Worm (Caenorhabditis elegans) whole organism, late embryonic: ENCODE data around the gene C16C8.25.

ENCODE experiments used
- C38D4.7 ChIP-seq: fragments of 200-800 bp; sonication (Bioruptor generic); optimal IDR thresholded peaks from 2 replicates; lab custom pipeline; 2018; ENCODE audit warnings: mild to moderate bottlenecking, missing genetic modification characterization, moderate library complexity, missing compliant biosample characterization
- K02D7.2 ChIP-seq: sonication (generic microtip); optimal IDR thresholded peaks from 2 replicates; lab custom pipeline; 2017; ENCODE audit warnings: mild to moderate bottlenecking, missing genetic modification characterization, missing compliant biosample characterization
- K09A11.1 ChIP-seq: sonication (generic microtip); optimal IDR thresholded peaks from 2 replicates; lab custom pipeline; 2017; ENCODE audit warnings: antibody characterized with exemption, mild to moderate bottlenecking, missing genetic modification characterization, missing compliant biosample characterization; ENCODE audit not compliant: insufficient read depth
- T23F11.4 ChIP-seq: fragments of 200-800 bp; sonication (Bioruptor generic); optimal IDR thresholded peaks from 2 replicates; lab custom pipeline; 2018; ENCODE audit warnings: mild to moderate bottlenecking, missing genetic modification characterization, missing compliant biosample characterization
- ama-1 ChIP-seq: fragments of 150-350 bp; optimal IDR thresholded peaks from 2 replicates; lab custom pipeline; 2014
- ceh-18 ChIP-seq: sonication (generic microtip); optimal IDR thresholded peaks from 2 replicates; lab custom pipeline; 2016; ENCODE audit warnings: missing genetic modification characterization, missing compliant biosample characterization
- ceh-19 ChIP-seq: fragments of 200-800 bp; sonication (Bioruptor generic); optimal IDR thresholded peaks from 2 replicates; lab custom pipeline; 2018; ENCODE audit warnings: mild to moderate bottlenecking, missing genetic modification characterization, missing compliant biosample characterization
- ceh-2 ChIP-seq: sonication (generic microtip); optimal IDR thresholded peaks from 2 replicates; lab custom pipeline; 2016; ENCODE audit warnings: missing genotype, missing genetic modification characterization, missing compliant biosample characterization
- ceh-34 ChIP-seq: sonication (generic microtip); optimal IDR thresholded peaks from 2 replicates; lab custom pipeline; 2016; ENCODE audit warnings: mild to moderate bottlenecking, missing genetic modification characterization, missing compliant biosample characterization
- ceh-45 ChIP-seq: fragments of 200-800 bp; sonication (Bioruptor generic); IDR thresholded peaks from 2 replicates; pipeline ENCODE4 v1.3.6; 2022; ENCODE audit warnings: missing genetic modification reagents, missing genetic modification characterization, missing compliant biosample characterization
- ceh-48 ChIP-seq: sonication (generic microtip); optimal IDR thresholded peaks from 2 replicates; lab custom pipeline; 2016; ENCODE audit warnings: missing genetic modification characterization, inconsistent platforms, missing compliant biosample characterization
- ceh-6 ChIP-seq: fragments of 200-800 bp; sonication (Bioruptor generic); optimal IDR thresholded peaks from 2 replicates; lab custom pipeline; 2018; ENCODE audit warnings: mild to moderate bottlenecking, missing genetic modification characterization, missing compliant biosample characterization
- dmd-4 ChIP-seq: sonication (generic microtip); optimal IDR thresholded peaks from 2 replicates; lab custom pipeline; 2016; ENCODE audit warnings: borderline replicate concordance, missing genetic modification characterization, missing compliant biosample characterization
- dve-1 ChIP-seq: sonication (generic microtip); optimal IDR thresholded peaks from 2 replicates; lab custom pipeline; 2017; ENCODE audit warnings: antibody characterized with exemption, mild to moderate bottlenecking, missing genetic modification characterization, missing compliant biosample characterization
- fax-1 ChIP-seq: sonication (generic microtip); optimal IDR thresholded peaks from 2 replicates; lab custom pipeline; 2016; ENCODE audit warnings: missing genotype, missing genetic modification characterization, missing compliant biosample characterization
- fkh-10 ChIP-seq: fragments of 150-350 bp; optimal IDR thresholded peaks from 2 replicates; lab custom pipeline; 2014; ENCODE audit warnings: missing biosample characterization, missing genetic modification reagents, missing genetic modification characterization
- fkh-6 ChIP-seq: sonication (generic microtip); optimal IDR thresholded peaks from 2 replicates; lab custom pipeline; 2016; ENCODE audit warnings: missing genetic modification characterization, missing compliant biosample characterization
- gmeb-2 ChIP-seq: sonication (generic microtip); optimal IDR thresholded peaks from 2 replicates; lab custom pipeline; 2016; ENCODE audit warnings: missing genetic modification characterization, inconsistent platforms, missing compliant biosample characterization
- hlh-13 ChIP-seq: fragments of 200-800 bp; sonication (Bioruptor generic); optimal IDR thresholded peaks from 2 replicates; lab custom pipeline; 2018; ENCODE audit warnings: mild to moderate bottlenecking, missing genetic modification characterization, missing compliant biosample characterization
- hlh-6 ChIP-seq: sonication (generic microtip); optimal IDR thresholded peaks from 2 replicates; lab custom pipeline; 2016; ENCODE audit warnings: missing genotype, missing genetic modification characterization, missing compliant biosample characterization
- lim-6 ChIP-seq: sonication (generic microtip); optimal IDR thresholded peaks from 2 replicates; lab custom pipeline; 2016; ENCODE audit warnings: missing genetic modification characterization, missing compliant biosample characterization
- lin-11 ChIP-seq: fragments of 200-800 bp; sonication (Bioruptor generic); optimal IDR thresholded peaks from 2 replicates; lab custom pipeline; 2018; ENCODE audit warnings: mild to moderate bottlenecking, missing genetic modification characterization, missing compliant biosample characterization
- mec-3 ChIP-seq: sonication (generic microtip); optimal IDR thresholded peaks from 2 replicates; lab custom pipeline; 2016; ENCODE audit warnings: borderline replicate concordance, missing genetic modification characterization, missing compliant biosample characterization
- nfya-1 ChIP-seq: sonication (generic microtip); optimal IDR thresholded peaks from 2 replicates; lab custom pipeline; 2017; ENCODE audit warnings: missing genetic modification characterization, mild to moderate bottlenecking, missing compliant biosample characterization, antibody characterized with exemption, moderate library complexity
- nhr-232 ChIP-seq: sonication (generic microtip); optimal IDR thresholded peaks from 2 replicates; lab custom pipeline; 2016; ENCODE audit warnings: missing genetic modification characterization, missing compliant biosample characterization
- pag-3 ChIP-seq: sonication (generic microtip); optimal IDR thresholded peaks from 2 replicates; lab custom pipeline; 2016; ENCODE audit warnings: missing compliant biosample characterization, missing genetic modification characterization, borderline replicate concordance
- pat-9 ChIP-seq: fragments of 200-800 bp; sonication (Bioruptor generic); optimal IDR thresholded peaks from 2 replicates; lab custom pipeline; 2018; ENCODE audit warnings: mild to moderate bottlenecking, missing genetic modification characterization, moderate library complexity, missing compliant biosample characterization
- pax-1 ChIP-seq: fragments of 150-350 bp; optimal IDR thresholded peaks from 2 replicates; lab custom pipeline; 2014; ENCODE audit warnings: missing biosample characterization, missing genetic modification characterization
- pha-2 ChIP-seq: sonication (generic microtip); optimal IDR thresholded peaks from 2 replicates; lab custom pipeline; 2017; ENCODE audit warnings: mild to moderate bottlenecking, missing genetic modification characterization, missing compliant biosample characterization
- pqm-1 ChIP-seq: sonication (generic microtip); optimal IDR thresholded peaks from 2 replicates; lab custom pipeline; 2016; ENCODE audit warnings: missing genetic modification characterization, missing compliant biosample characterization
- ref-2 ChIP-seq: sonication (generic microtip); optimal IDR thresholded peaks from 2 replicates; lab custom pipeline; 2016; ENCODE audit warnings: missing genetic modification characterization, missing compliant biosample characterization
- rnt-1 ChIP-seq: sonication (generic microtip); optimal IDR thresholded peaks from 2 replicates; lab custom pipeline; 2016; ENCODE audit warnings: missing genetic modification characterization, missing compliant biosample characterization
- sdc-2 ChIP-seq: sonication (generic microtip); optimal IDR thresholded peaks from 2 replicates; lab custom pipeline; 2016; ENCODE audit warnings: missing genotype, missing genetic modification characterization, missing compliant biosample characterization
- sox-4 ChIP-seq: sonication (generic microtip); optimal IDR thresholded peaks from 2 replicates; lab custom pipeline; 2017; ENCODE audit warnings: mild to moderate bottlenecking, missing genetic modification characterization, inconsistent platforms, missing compliant biosample characterization
- tbx-7 ChIP-seq: sonication (generic microtip); optimal IDR thresholded peaks from 2 replicates; lab custom pipeline; 2016; ENCODE audit warnings: missing genotype, missing genetic modification characterization, missing compliant biosample characterization
- ttx-3 ChIP-seq: sonication (generic microtip); optimal IDR thresholded peaks from 2 replicates; lab custom pipeline; 2016; ENCODE audit warnings: missing genetic modification reagents, missing genetic modification characterization, missing compliant biosample characterization
- unc-3 ChIP-seq, 2 experiments: fragments of 200-800 bp in 1 of 2; sonication (Bioruptor generic) in 1 of 2; sonication (generic microtip) in 1 of 2; conservative IDR thresholded peaks in 1 of 2; optimal IDR thresholded peaks in 1 of 2; 2 replicates each; pipeline versions ENCODE4 v1.3.6 to Lab custom; 2016 to 2022; ENCODE audit warnings: missing compliant biosample characterization in 2 of 2, missing genetic modification characterization in 2 of 2, missing genetic modification reagents in 1 of 2
- ztf-16 ChIP-seq: sonication (generic microtip); optimal IDR thresholded peaks from 2 replicates; lab custom pipeline; 2017; ENCODE audit warnings: missing genetic modification characterization, missing compliant biosample characterization

The C16C8.25 gene

DNA sequence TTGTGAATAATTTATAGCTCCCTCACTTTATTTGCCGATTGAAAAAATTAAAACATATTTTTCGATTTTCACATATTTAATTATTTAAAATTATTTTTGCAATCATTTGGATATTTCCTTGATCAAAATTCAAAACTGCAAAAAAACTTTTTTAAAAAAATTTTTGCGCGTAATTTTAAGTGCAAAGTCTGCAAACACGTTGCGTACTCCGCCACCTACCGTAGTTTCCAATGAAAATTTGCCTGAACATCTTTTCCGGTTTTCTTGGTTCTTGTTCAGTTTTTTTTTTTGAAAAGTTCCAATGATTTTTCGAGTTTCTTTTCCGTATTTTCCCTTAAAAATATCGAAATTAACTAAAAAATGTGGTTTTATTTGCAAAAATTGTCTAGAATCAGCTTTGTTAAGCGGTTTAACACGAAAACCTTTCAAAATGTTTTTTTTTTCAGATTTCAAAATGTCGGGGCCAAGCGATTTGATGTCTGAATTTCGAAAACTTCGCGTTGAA, at the start of gene C16C8.25:
Gene C16C8.25 (plus strand): TSS at position 455 of the 505 bp plus-strand sequence.
- TF ChIP-seq mec-3 (tag; lab: Kevin White, UChicago) = no peak
- TF ChIP-seq dmd-4 (tag; lab: Kevin White, UChicago) = no peak
- no peak for TF ChIP-seq ceh-2 (tag; lab: Kevin White, UChicago)
- no peak for TF ChIP-seq ceh-34
- no peak for TF ChIP-seq unc-3 (GFP tag; conservative IDR thresholded peaks at IDR 0.05; lab: Robert Waterston, UW)
- no peak for TF ChIP-seq unc-3 (tag; optimal IDR thresholded peaks at IDR 0.05; lab: Kevin White, UChicago)
- no peak for TF ChIP-seq pag-3 (tag; lab: Kevin White, UChicago)
- TF ChIP-seq gmeb-2 = no peak
- no peak for TF ChIP-seq dve-1 (tag; lab: Kevin White, UChicago)
- TF ChIP-seq ceh-19 = no peak
- no peak for TF ChIP-seq lin-11 (tag; lab: Kevin White, UChicago)
- no peak for TF ChIP-seq lim-6 (tag; lab: Kevin White, UChicago)
- no peak for TF ChIP-seq fkh-10 (GFP tag; lab: Kevin White, UChicago)
- TF ChIP-seq fkh-6 = no peak
- TF ChIP-seq hlh-13 = no peak
- no peak for TF ChIP-seq fax-1
- TF ChIP-seq ref-2 = no peak

DNA sequence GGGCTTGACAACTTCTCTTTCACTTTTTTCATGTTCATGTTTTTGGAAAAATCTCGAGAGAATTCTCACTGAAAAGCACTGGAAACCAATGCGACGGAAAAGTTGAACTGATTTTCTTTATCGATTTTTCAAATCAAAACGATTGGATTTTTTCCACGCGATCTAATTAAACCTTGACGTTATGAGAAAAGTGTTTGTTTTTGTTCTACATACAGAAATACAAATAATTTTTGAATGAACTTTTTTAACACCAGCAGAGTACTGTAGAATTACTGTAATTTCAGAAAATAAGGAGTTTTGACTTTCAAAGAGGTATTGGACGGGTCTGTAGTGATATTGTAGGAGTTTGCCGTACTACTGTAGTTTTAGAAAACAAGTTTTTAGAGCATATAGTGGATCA, 46.2 kb upstream of the C16C8.25 start, which contains the start of gene nep-10:
Gene nep-10 (minus strand): TSS at position 101 of the 400 bp plus-strand sequence.
- no peak for TF ChIP-seq ceh-18
- TF ChIP-seq mec-3 (tag; lab: Kevin White, UChicago) = no peak
- TF ChIP-seq pha-2 (tag; lab: Kevin White, UChicago) = no peak
- no peak for TF ChIP-seq sdc-2 (tag; lab: Kevin White, UChicago)
- TF ChIP-seq pat-9 (tag; lab: Kevin White, UChicago) = no peak
- no peak for TF ChIP-seq ama-1 (lab: Kevin White, UChicago)
- TF ChIP-seq tbx-7 (tag; lab: Kevin White, UChicago) = no peak
- TF ChIP-seq nhr-232 = no peak
- TF ChIP-seq pqm-1 (tag; lab: Kevin White, UChicago) = no peak
- no peak for TF ChIP-seq nfya-1 (tag; lab: Kevin White, UChicago)
- no peak for TF ChIP-seq ceh-48 (tag; lab: Kevin White, UChicago)
- no peak for TF ChIP-seq sox-4 (tag; lab: Kevin White, UChicago)
- TF ChIP-seq ztf-16 (tag; lab: Kevin White, UChicago) = no peak
- no peak for TF ChIP-seq T23F11.4 (GFP tag; lab: Kevin White, UChicago)
- no peak for TF ChIP-seq rnt-1 (tag; lab: Kevin White, UChicago)
- no peak for TF ChIP-seq lim-6 (tag; lab: Kevin White, UChicago)
- no peak for TF ChIP-seq C38D4.7

DNA sequence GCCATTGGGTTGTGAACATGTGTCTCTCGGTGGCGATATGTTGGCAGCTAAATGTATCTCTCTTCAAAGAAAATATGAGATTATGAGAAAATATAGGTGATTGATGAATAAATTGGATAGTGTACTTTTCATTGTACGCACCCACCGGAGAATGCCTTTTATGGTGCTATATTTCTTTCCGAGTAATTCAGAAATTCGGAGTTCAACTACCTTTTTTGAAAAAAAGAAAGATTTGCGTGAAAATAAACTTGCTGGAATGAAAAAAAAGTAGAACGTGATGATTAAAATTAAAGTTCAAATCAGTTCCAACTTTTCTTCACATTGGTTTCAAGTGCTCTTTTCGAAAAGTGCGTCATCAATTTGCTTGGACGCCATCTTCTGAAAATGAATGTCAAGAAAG, 45.5 kb upstream of the C16C8.25 start, which contains the start of gene nep-8:
Gene nep-8 (plus strand): TSS at position 301 of the 400 bp plus-strand sequence.
- TF ChIP-seq hlh-6 (tag; lab: Kevin White, UChicago) (no peak), ceh-6 (GFP tag; lab: Kevin White, UChicago) (no peak), ceh-2 (tag; lab: Kevin White, UChicago) (no peak), lin-11 (tag; lab: Kevin White, UChicago) (no peak)

DNA sequence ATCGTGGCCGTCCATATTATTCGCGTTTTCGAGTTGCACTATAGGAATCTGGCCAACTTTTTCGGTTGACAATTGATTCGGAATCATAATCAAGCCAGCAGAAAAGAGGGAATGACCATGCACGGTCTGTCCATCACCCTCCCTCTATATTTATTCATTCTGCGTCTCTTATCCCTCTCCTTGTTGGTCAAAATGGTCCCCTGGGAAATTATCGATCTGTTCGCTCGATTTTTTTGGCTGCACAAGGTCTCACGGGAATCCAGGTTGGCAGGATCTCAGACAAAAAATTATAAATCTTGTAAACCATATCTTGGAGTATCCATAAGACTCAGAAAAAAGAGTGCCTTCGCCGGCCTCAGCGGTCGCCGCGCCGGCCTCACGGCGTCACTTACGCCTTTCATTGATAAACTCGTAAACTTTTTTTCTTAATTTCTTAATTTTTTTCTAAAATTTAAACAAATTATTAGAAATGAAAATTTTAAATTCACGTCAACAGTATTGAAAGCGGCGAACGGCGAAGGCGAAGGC, 34.6 kb upstream of the C16C8.25 start, which contains the start of the genes F18A12.7 and F18A12.2:
Gene F18A12.7 (minus strand): TSS at position 101 of the 528 bp plus-strand sequence.
Gene F18A12.2 (plus strand): TSS at position 478 of the 528 bp plus-strand sequence.
- TF ChIP-seq ceh-45 (no peak), K02D7.2 (tag; lab: Kevin White, UChicago) (no peak), ama-1 (lab: Kevin White, UChicago) (no peak), pax-1 (tag; lab: Kevin White, UChicago) (no peak), gmeb-2 (no peak), K09A11.1 (no peak), ttx-3 (tag; lab: Kevin White, UChicago) (no peak)
